Worm (Caenorhabditis elegans) whole organism, L4 larva: ENCODE results near the gene EGAP1.5.

Experiments used
- cey-2 ChIP-seq: sonication (generic microtip); optimal IDR thresholded peaks from 3 replicates; lab custom pipeline; 2017; ENCODE audit warnings: missing genetic modification characterization, mild to moderate bottlenecking, missing compliant biosample characterization, antibody characterized with exemption, borderline replicate concordance; ENCODE audit not compliant: insufficient read depth
- ctbp-1 ChIP-seq: fragments of 200-800 bp; sonication (Bioruptor generic); IDR thresholded peaks from 2 replicates; pipeline ENCODE4 v1.3.6; 2022; ENCODE audit warnings: missing genetic modification reagents, missing genetic modification characterization, missing compliant biosample characterization
- dpl-1 ChIP-seq: fragments of 150-350 bp; optimal IDR thresholded peaks from 2 replicates; lab custom pipeline; 2014; ENCODE audit warnings: missing biosample characterization, missing genetic modification reagents, missing genetic modification characterization
- egl-27 ChIP-seq: sonication (generic microtip); optimal IDR thresholded peaks from 3 replicates; lab custom pipeline; 2017; ENCODE audit warnings: missing biosample characterization, missing genetic modification reagents, missing genetic modification characterization
- hlh-30 ChIP-seq: sonication (generic microtip); optimal IDR thresholded peaks from 2 replicates; lab custom pipeline; 2017; ENCODE audit warnings: antibody characterized with exemption, mild to moderate bottlenecking, missing genetic modification characterization, missing compliant biosample characterization; ENCODE audit not compliant: insufficient read depth
- snpc-4 ChIP-seq: fragments of 150-350 bp; optimal IDR thresholded peaks from 2 replicates; lab custom pipeline; 2014; ENCODE audit warnings: missing biosample characterization, missing genetic modification characterization
- unc-130 ChIP-seq: sonication (generic microtip); optimal IDR thresholded peaks from 2 replicates; lab custom pipeline; 2016; ENCODE audit warnings: missing genetic modification reagents, missing genetic modification characterization, missing compliant biosample characterization

ce11 chrIII:5958172-5958886 lies 26.8 kb downstream of the EGAP1.5 start, which contains the start of the genes nono-1 and nop-1:
- no peak for TF ChIP-seq ctbp-1
- no peak for TF ChIP-seq snpc-4
- TF ChIP-seq dpl-1, result no peak
- peak; percentile 42 for TF ChIP-seq hlh-30 (tag; lab: Kevin White, UChicago)
- no peak for TF ChIP-seq cey-2 (tag; lab: Kevin White, UChicago)
- no peak for TF ChIP-seq unc-130
- no peak for TF ChIP-seq egl-27 (tag; lab: Kevin White, UChicago)
